Worm (Caenorhabditis elegans) whole organism, L4/young adult: ENCODE measurements around the gene clec-29.

Source experiments
- W03F9.2 ChIP-seq: fragments of 150-350 bp; optimal IDR thresholded peaks from 2 replicates; lab custom pipeline; 2014; ENCODE audit warnings: missing biosample characterization, missing genetic modification characterization
- him-1 ChIP-seq: sonication (generic microtip); optimal IDR thresholded peaks from 2 replicates; lab custom pipeline; 2016; ENCODE audit warnings: missing genotype, missing genetic modification reagents, missing genetic modification characterization, missing compliant biosample characterization

- no peak for TF ChIP-seq him-1
- no peak for TF ChIP-seq W03F9.2
Observed at ce11 chrV:16749473-16749872, 10.5 kb upstream of the clec-29 start.
